Fruit fly (Drosophila melanogaster) whole organism, prepupa: ENCODE results near the gene Pkg21D.

ENCODE experiments used
- Blimp-1 ChIP-seq: fragments of 200-800 bp; sonication (Bioruptor generic); optimal IDR thresholded peaks from 3 replicates; lab custom pipeline; 2017; ENCODE audit warnings: missing biosample characterization, missing genetic modification characterization, mild to moderate bottlenecking, moderate library complexity, missing genetic modification reagents
- CG10631 ChIP-seq: fragments of 200-800 bp; sonication (Bioruptor generic); optimal IDR thresholded peaks from 2 replicates; lab custom pipeline; 2016; ENCODE audit warnings: missing biosample characterization, missing genetic modification characterization
- CG10669 ChIP-seq: fragments of 200-800 bp; sonication (Bioruptor generic); optimal IDR thresholded peaks from 3 replicates; lab custom pipeline; 2018; ENCODE audit warnings: missing biosample characterization, mild to moderate bottlenecking, missing genetic modification characterization, moderate library complexity
- CG15336 ChIP-seq: fragments of 200-800 bp; sonication (Bioruptor generic); IDR thresholded peaks from 2 replicates; pipeline ENCODE4 v1.3.6; 2022; ENCODE audit warnings: missing biosample characterization, missing genetic modification characterization
- CG16779 ChIP-seq: fragments of 200-800 bp; sonication (Bioruptor generic); optimal IDR thresholded peaks from 3 replicates; lab custom pipeline; 2017; ENCODE audit warnings: missing biosample characterization, mild to moderate bottlenecking, missing genetic modification characterization
- CG31627 ChIP-seq: fragments of 200-800 bp; sonication (Bioruptor generic); optimal IDR thresholded peaks from 3 replicates; lab custom pipeline; 2016; ENCODE audit warnings: missing biosample characterization, missing genetic modification characterization
- CG32006 ChIP-seq: fragments of 200-800 bp; sonication (Bioruptor generic); optimal IDR thresholded peaks from 3 replicates; lab custom pipeline; 2017; ENCODE audit warnings: missing biosample characterization, mild to moderate bottlenecking, missing genetic modification characterization
- CG34406 ChIP-seq: fragments of 200-800 bp; sonication (Bioruptor generic); optimal IDR thresholded peaks from 3 replicates; lab custom pipeline; 2016; ENCODE audit warnings: missing biosample characterization, missing genetic modification characterization
- CG6163 ChIP-seq: fragments of 200-800 bp; sonication (Bioruptor generic); IDR thresholded peaks from 3 replicates; pipeline ENCODE4 v1.3.6; 2022; ENCODE audit warnings: missing biosample characterization, missing genetic modification characterization
- CG6276 ChIP-seq: fragments of 200-800 bp; sonication (Bioruptor generic); optimal IDR thresholded peaks from 2 replicates; lab custom pipeline; 2017; ENCODE audit warnings: missing biosample characterization, mild to moderate bottlenecking, missing genetic modification characterization
- CG6792 ChIP-seq: fragments of 200-800 bp; sonication (Bioruptor generic); optimal IDR thresholded peaks from 3 replicates; lab custom pipeline; 2016; ENCODE audit warnings: missing biosample characterization, missing genetic modification characterization
- CG6808 ChIP-seq: fragments of 200-800 bp; sonication (Bioruptor generic); optimal IDR thresholded peaks from 3 replicates; lab custom pipeline; 2017; ENCODE audit warnings: missing biosample characterization, missing genetic modification characterization, mild to moderate bottlenecking, moderate library complexity, missing genetic modification reagents
- CG8119 ChIP-seq: fragments of 200-800 bp; sonication (Bioruptor generic); IDR thresholded peaks from 3 replicates; pipeline ENCODE4 v1.3.6; 2022; ENCODE audit warnings: missing biosample characterization, missing genetic modification characterization
- CG8632 ChIP-seq: fragments of 200-800 bp; sonication (Bioruptor generic); optimal IDR thresholded peaks from 3 replicates; lab custom pipeline; 2016; ENCODE audit warnings: missing biosample characterization, missing genetic modification characterization
- CG9139 ChIP-seq: fragments of 200-800 bp; sonication (Bioruptor generic); optimal IDR thresholded peaks from 3 replicates; lab custom pipeline; 2017; ENCODE audit warnings: missing biosample characterization, mild to moderate bottlenecking, missing genetic modification characterization
- Eip78C ChIP-seq: fragments of 200-800 bp; sonication (Bioruptor generic); peaks from one replicate; lab custom pipeline; 2016; ENCODE audit warnings: missing biosample characterization, missing genetic modification characterization
- Eip93F ChIP-seq: fragments of 200-800 bp; sonication (Bioruptor generic); optimal IDR thresholded peaks from 2 replicates; lab custom pipeline; 2016; ENCODE audit warnings: missing biosample characterization, mild to moderate bottlenecking, missing genetic modification characterization
- Ets21C ChIP-seq: fragments of 200-800 bp; sonication (Bioruptor generic); optimal IDR thresholded peaks from 3 replicates; lab custom pipeline; 2016; ENCODE audit warnings: missing biosample characterization, missing genetic modification characterization
- Gug ChIP-seq: fragments of 200-800 bp; sonication (Bioruptor generic); IDR thresholded peaks from 2 replicates; pipeline ENCODE4 v1.3.6; 2022; ENCODE audit warnings: missing biosample characterization, missing genetic modification characterization
- Hr38 ChIP-seq: sonication (Bioruptor generic); optimal IDR thresholded peaks from 2 replicates; lab custom pipeline; 2016; ENCODE audit warnings: missing biosample characterization, missing genetic modification characterization
- Lpt ChIP-seq: fragments of 200-800 bp; sonication (Bioruptor generic); optimal IDR thresholded peaks from 3 replicates; lab custom pipeline; 2016; ENCODE audit warnings: missing biosample characterization, missing genetic modification characterization
- Smox ChIP-seq: fragments of 200-800 bp; sonication (Bioruptor generic); optimal IDR thresholded peaks from 3 replicates; lab custom pipeline; 2016; ENCODE audit warnings: missing biosample characterization, missing genetic modification characterization
- Sox14 ChIP-seq: fragments of 200-800 bp; sonication (Bioruptor generic); optimal IDR thresholded peaks from 3 replicates; lab custom pipeline; 2016; ENCODE audit warnings: missing biosample characterization, missing genetic modification characterization
- acj6 ChIP-seq: fragments of 200-800 bp; sonication (Bioruptor generic); optimal IDR thresholded peaks from 3 replicates; lab custom pipeline; 2016; ENCODE audit warnings: missing biosample characterization, missing genetic modification characterization
- dac ChIP-seq: fragments of 200-800 bp; sonication (Bioruptor generic); optimal IDR thresholded peaks from 2 replicates; lab custom pipeline; 2017; ENCODE audit warnings: missing biosample characterization, mild to moderate bottlenecking, missing genetic modification characterization
- dsx ChIP-seq: fragments of 200-800 bp; optimal IDR thresholded peaks from 3 replicates; lab custom pipeline; 2019; ENCODE audit warnings: missing biosample characterization, mild to moderate bottlenecking, missing genetic modification characterization, moderate library complexity; ENCODE audit not compliant: poor library complexity, severe bottlenecking
- esn ChIP-seq: fragments of 200-800 bp; sonication (Bioruptor generic); optimal IDR thresholded peaks from 2 replicates; lab custom pipeline; 2016; ENCODE audit warnings: missing biosample characterization, mild to moderate bottlenecking, missing genetic modification characterization, moderate library complexity
- fkh ChIP-seq: fragments of 200-800 bp; sonication (Bioruptor generic); optimal IDR thresholded peaks from 3 replicates; lab custom pipeline; 2017; ENCODE audit warnings: missing biosample characterization, mild to moderate bottlenecking, missing genetic modification characterization, moderate library complexity
- lz ChIP-seq: fragments of 200-800 bp; sonication (Bioruptor generic); optimal IDR thresholded peaks from 3 replicates; lab custom pipeline; 2016; ENCODE audit warnings: missing biosample characterization, missing genetic modification characterization
- net ChIP-seq: fragments of 200-800 bp; sonication (Bioruptor generic); optimal IDR thresholded peaks from 3 replicates; lab custom pipeline; 2016; ENCODE audit warnings: missing biosample characterization, missing genetic modification characterization
- pdm3 ChIP-seq: fragments of 200-800 bp; sonication (Bioruptor generic); optimal IDR thresholded peaks from 3 replicates; lab custom pipeline; 2016; ENCODE audit warnings: missing biosample characterization, missing genetic modification characterization
- salr ChIP-seq, 2 experiments: fragments of 200-800 bp; sonication (Bioruptor generic); optimal IDR thresholded peaks; 3 replicates each; lab custom pipeline; 2016 to 2018; ENCODE audit warnings: missing biosample characterization in 2 of 2, missing genetic modification characterization in 2 of 2, mild to moderate bottlenecking in 1 of 2
- spab ChIP-seq: fragments of 200-800 bp; sonication (Bioruptor generic); optimal IDR thresholded peaks from 2 replicates; lab custom pipeline; 2017; ENCODE audit warnings: missing biosample characterization, mild to moderate bottlenecking, missing genetic modification characterization, missing genetic modification reagents
- svp ChIP-seq: fragments of 200-800 bp; sonication (Bioruptor generic); peaks from one replicate; lab custom pipeline; 2016; ENCODE audit warnings: missing biosample characterization, missing genetic modification characterization
- topi ChIP-seq: fragments of 200-800 bp; sonication (Bioruptor generic); optimal IDR thresholded peaks from 3 replicates; lab custom pipeline; 2016; ENCODE audit warnings: missing biosample characterization, missing genetic modification characterization
- vri ChIP-seq: fragments of 200-800 bp; sonication (Bioruptor generic); optimal IDR thresholded peaks from 3 replicates; lab custom pipeline; 2016; ENCODE audit warnings: missing biosample characterization, mild to moderate bottlenecking, missing genetic modification characterization

The Pkg21D gene

DNA sequence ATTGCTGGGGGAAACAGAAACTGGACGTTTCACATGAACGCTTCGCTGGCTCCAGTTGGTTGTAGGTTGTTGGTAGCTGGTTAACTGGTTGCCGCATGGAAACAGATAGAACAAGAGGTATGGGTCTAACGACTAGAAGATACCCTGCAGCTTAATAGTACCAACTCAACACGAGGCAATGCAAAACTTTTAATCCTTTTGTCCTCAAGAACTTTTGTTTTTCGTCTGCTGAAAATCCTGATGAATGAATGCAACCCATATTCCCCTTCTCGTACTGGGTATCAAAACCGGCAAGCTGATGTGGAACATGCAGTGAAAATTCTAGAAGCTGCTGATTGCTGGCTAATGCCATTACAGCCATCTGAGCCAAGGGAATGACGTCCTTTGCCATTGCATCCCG is 47.4 kb upstream of the Pkg21D start (continued):
- TF ChIP-seq CG16779 (tag; lab: Kevin White, UChicago) (peak; percentile 79), CG31627 (GFP tag; lab: Kevin White, UChicago) (peak; percentile 35), CG32006 (GFP tag; lab: Kevin White, UChicago) (peak; percentile 92), dac (GFP tag; lab: Kevin White, UChicago) (peak; percentile 90), CG6276 (GFP tag; lab: Kevin White, UChicago) (peak; percentile 67), Ets21C (GFP tag; lab: Kevin White, UChicago) (peak; percentile 28), CG6808 (GFP tag; lab: Kevin White, UChicago) (peak; percentile 33), CG6792 (GFP tag; lab: Kevin White, UChicago) (peak; percentile 50), Eip93F (GFP tag; lab: Kevin White, UChicago) (no peak), Blimp-1 (GFP tag; lab: Kevin White, UChicago) (no peak), net (GFP tag; lab: Kevin White, UChicago) (peak; percentile 77), CG6163 (peak; percentile 83), acj6 (GFP tag; lab: Kevin White, UChicago) (no peak), Smox (no peak), Hr38 (GFP tag; lab: Kevin White, UChicago) (no peak), Lpt (GFP tag; lab: Kevin White, UChicago) (peak; percentile 88), esn (GFP tag; lab: Kevin White, UChicago) (peak; percentile 74), CG8119 (GFP tag; lab: Robert Waterston, UW) (peak; percentile 92), CG8632 (GFP tag; lab: Kevin White, UChicago) (no peak), CG10669 (GFP tag; lab: Kevin White, UChicago) (no peak), topi (GFP tag; lab: Kevin White, UChicago) (no peak), dsx (peak; percentile 33), CG10631 (GFP tag; lab: Kevin White, UChicago) (peak; percentile 82), CG9139 (GFP tag; lab: Kevin White, UChicago) (no peak), salr (GFP tag; optimal IDR thresholded peaks at IDR 0.05; lab: Kevin White, UChicago) (no peak)

DNA sequence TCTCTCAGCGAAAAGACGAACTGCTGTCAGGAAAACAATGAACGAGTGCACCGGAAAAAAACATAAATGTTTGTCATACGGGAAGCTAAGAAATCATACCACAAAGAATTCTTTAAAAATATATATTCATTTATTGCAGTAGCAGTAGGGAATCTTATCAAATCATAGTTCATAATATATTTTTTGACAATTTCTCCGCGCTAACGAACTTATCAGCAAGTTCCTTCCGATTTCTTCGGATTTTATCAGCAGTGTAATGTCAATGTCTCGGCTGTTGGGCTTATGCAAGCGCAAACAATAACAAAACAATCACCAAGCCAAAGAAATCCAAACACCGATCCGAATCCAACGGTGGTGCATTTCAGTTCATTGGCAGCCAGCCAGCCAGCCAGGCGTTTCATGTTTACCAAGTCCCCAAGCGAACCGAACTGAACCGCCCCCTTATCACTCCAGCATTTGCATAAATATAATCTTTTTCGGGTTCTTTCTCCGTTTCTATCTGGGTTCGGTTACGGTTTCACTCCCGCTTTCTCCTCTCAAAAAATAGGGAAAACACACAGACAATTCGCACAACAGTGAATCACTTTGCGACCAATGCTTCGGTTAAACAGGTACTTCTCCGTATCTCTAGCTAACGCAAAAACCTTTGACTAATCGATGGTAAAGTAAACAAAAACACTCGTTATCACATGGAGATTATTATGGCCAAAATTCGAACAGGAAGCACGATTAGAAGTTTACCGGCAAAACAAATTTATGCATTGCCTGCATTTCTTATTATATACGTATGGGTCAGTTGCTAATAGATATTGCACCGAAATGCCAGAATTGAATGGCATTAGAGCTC is 37.1 kb upstream of the Pkg21D start:
- TF ChIP-seq CG6808 (GFP tag; lab: Kevin White, UChicago): no peak
- peak; percentile 21 for TF ChIP-seq CG34406
- TF ChIP-seq Ets21C (GFP tag; lab: Kevin White, UChicago): peak; percentile 24
- TF ChIP-seq vri (GFP tag; lab: Kevin White, UChicago): peak; percentile 93
- TF ChIP-seq CG8119 (GFP tag; lab: Robert Waterston, UW): peak; percentile 56; the same call in 2 of the 3 replicates
- no peak for TF ChIP-seq spab (GFP tag; lab: Kevin White, UChicago)
- TF ChIP-seq Eip78C (GFP tag; lab: Kevin White, UChicago): peak; percentile 73
- TF ChIP-seq CG8632 (GFP tag; lab: Kevin White, UChicago): no peak
- TF ChIP-seq pdm3: no peak
- TF ChIP-seq Gug (GFP tag; lab: Robert Waterston, UW): 0 out of 2 replicates have a peak, but pooled peaks have one; percentile 10
- peak; percentile 74 for TF ChIP-seq fkh (GFP tag; lab: Kevin White, UChicago)
- TF ChIP-seq Sox14: peak; percentile 55
- peak; percentile 42 for TF ChIP-seq CG6792 (GFP tag; lab: Kevin White, UChicago)
- TF ChIP-seq esn (GFP tag; lab: Kevin White, UChicago): peak; percentile 75
- TF ChIP-seq net (GFP tag; lab: Kevin White, UChicago): peak; percentile 9
- peak; percentile 60 for TF ChIP-seq CG15336 (GFP tag; lab: Robert Waterston, UW)
- TF ChIP-seq Eip93F (GFP tag; lab: Kevin White, UChicago): no peak
- TF ChIP-seq Lpt (GFP tag; lab: Kevin White, UChicago): peak; percentile 8
- peak; percentile 81 for TF ChIP-seq svp (GFP tag; lab: Kevin White, UChicago)
- TF ChIP-seq Smox: no peak
- peak; percentile 49 for TF ChIP-seq CG31627 (GFP tag; lab: Kevin White, UChicago)
- peak; percentile 32 for TF ChIP-seq dac (GFP tag; lab: Kevin White, UChicago)
- no peak for TF ChIP-seq CG16779 (tag; lab: Kevin White, UChicago)
- TF ChIP-seq lz (GFP tag; lab: Kevin White, UChicago): peak; percentile 14
- no peak for TF ChIP-seq dsx
